Worm (Caenorhabditis elegans) whole organism, young adult: ENCODE data around the gene srj-21.

Experiments used
- B0336.3 ChIP-seq: fragments of 200-800 bp; sonication (Bioruptor generic); IDR thresholded peaks from 2 replicates; pipeline ENCODE4 v1.3.6; 2022; ENCODE audit warnings: missing genetic modification characterization, missing compliant biosample characterization
- D2030.7 ChIP-seq: fragments of 200-800 bp; sonication (Bioruptor generic); IDR thresholded peaks from 2 replicates; pipeline ENCODE4 v1.3.6; 2022; ENCODE audit warnings: missing genetic modification reagents, missing genetic modification characterization, missing compliant biosample characterization
- F10E7.11 ChIP-seq: sonication (generic microtip); optimal IDR thresholded peaks from 2 replicates; lab custom pipeline; 2017; ENCODE audit warnings: mild to moderate bottlenecking, missing genetic modification characterization, moderate library complexity, missing compliant biosample characterization
- K11D2.4 ChIP-seq: fragments of 200-800 bp; sonication (Bioruptor generic); IDR thresholded peaks from 2 replicates; pipeline ENCODE4 v1.3.6; 2022; ENCODE audit warnings: missing genetic modification reagents, missing genetic modification characterization, missing compliant biosample characterization
- Y53F4B.3 ChIP-seq: fragments of 200-800 bp; sonication (Bioruptor generic); IDR thresholded peaks from 2 replicates; pipeline ENCODE4 v1.3.6; 2022; ENCODE audit warnings: missing genetic modification reagents, missing genetic modification characterization, missing compliant biosample characterization
- Y53G8AR.9 ChIP-seq: fragments of 200-800 bp; sonication (Bioruptor generic); conservative IDR thresholded peaks from 2 replicates; pipeline ENCODE4 v1.3.6; 2022; ENCODE audit warnings: missing genetic modification reagents, missing genetic modification characterization, missing compliant biosample characterization
- atf-7 ChIP-seq: sonication (generic microtip); optimal IDR thresholded peaks from 2 replicates; lab custom pipeline; 2017; ENCODE audit warnings: mild to moderate bottlenecking, missing genetic modification characterization, missing compliant biosample characterization
- attf-3 ChIP-seq: fragments of 200-800 bp; sonication (Bioruptor generic); conservative IDR thresholded peaks from 2 replicates; pipeline ENCODE4 v1.3.6; 2022; ENCODE audit warnings: missing genetic modification reagents, missing genetic modification characterization, missing compliant biosample characterization
- bed-1 ChIP-seq: fragments of 200-800 bp; sonication (Bioruptor generic); IDR thresholded peaks from 2 replicates; pipeline ENCODE4 v1.3.6; 2022; ENCODE audit warnings: missing genetic modification reagents, missing genetic modification characterization, missing compliant biosample characterization
- ccch-3 ChIP-seq: fragments of 200-800 bp; sonication (Bioruptor generic); optimal IDR thresholded peaks from 2 replicates; lab custom pipeline; 2018; ENCODE audit warnings: mild to moderate bottlenecking, missing genetic modification characterization, missing compliant biosample characterization
- cebp-1 ChIP-seq, 2 experiments: fragments of 200-800 bp in 1 of 2; sonication (Bioruptor generic) in 1 of 2; sonication (generic microtip) in 1 of 2; IDR thresholded peaks in 1 of 2; optimal IDR thresholded peaks in 1 of 2; 2 replicates each; pipeline versions ENCODE4 v1.3.6 to Lab custom; 2017 to 2022; ENCODE audit warnings: missing compliant biosample characterization in 2 of 2, missing genetic modification characterization in 2 of 2, mild to moderate bottlenecking in 1 of 2, missing genetic modification reagents in 1 of 2, moderate library complexity in 1 of 2
- ceh-79 ChIP-seq: sonication (generic microtip); optimal IDR thresholded peaks from 2 replicates; lab custom pipeline; 2017; ENCODE audit warnings: mild to moderate bottlenecking, missing genetic modification characterization, missing compliant biosample characterization
- chd-7 ChIP-seq: sonication (generic microtip); optimal IDR thresholded peaks from 2 replicates; lab custom pipeline; 2016; ENCODE audit warnings: mild to moderate bottlenecking, missing genetic modification characterization, moderate library complexity, missing compliant biosample characterization
- dox-1 ChIP-seq: fragments of 200-800 bp; sonication (Bioruptor generic); IDR thresholded peaks from 2 replicates; pipeline ENCODE4 v1.3.6; 2022; ENCODE audit warnings: missing genetic modification reagents, missing genetic modification characterization, missing compliant biosample characterization
- dpl-1 ChIP-seq: fragments of 150-350 bp; optimal IDR thresholded peaks from 2 replicates; lab custom pipeline; 2014; ENCODE audit warnings: missing biosample characterization, missing genetic modification reagents, missing genetic modification characterization
- ets-4 ChIP-seq: fragments of 200-800 bp; sonication (Bioruptor generic); optimal IDR thresholded peaks from 2 replicates; lab custom pipeline; 2018; ENCODE audit warnings: mild to moderate bottlenecking, missing genetic modification characterization, missing compliant biosample characterization
- hlh-26 ChIP-seq: fragments of 200-800 bp; sonication (Bioruptor generic); conservative IDR thresholded peaks from 2 replicates; pipeline ENCODE4 v1.3.6; 2022; ENCODE audit warnings: missing genetic modification reagents, missing genetic modification characterization, missing compliant biosample characterization
- hmg-1.2 ChIP-seq: fragments of 200-800 bp; sonication (Bioruptor generic); IDR thresholded peaks from 2 replicates; pipeline ENCODE4 v1.3.6; 2022; ENCODE audit warnings: missing genetic modification reagents, missing genetic modification characterization, missing compliant biosample characterization
- let-526 ChIP-seq: fragments of 200-800 bp; sonication (Bioruptor generic); IDR thresholded peaks from 2 replicates; pipeline ENCODE4 v1.3.6; 2022; ENCODE audit warnings: missing genetic modification reagents, missing genetic modification characterization, missing compliant biosample characterization
- lin-40 ChIP-seq: sonication (generic microtip); optimal IDR thresholded peaks from 2 replicates; lab custom pipeline; 2016; ENCODE audit warnings: missing genetic modification characterization, mild to moderate bottlenecking, missing compliant biosample characterization, missing genotype, missing genetic modification reagents
- lir-1 ChIP-seq: fragments of 200-800 bp; sonication (Bioruptor generic); conservative IDR thresholded peaks from 2 replicates; pipeline ENCODE4 v1.3.6; 2022; ENCODE audit warnings: missing genetic modification reagents, missing genetic modification characterization, missing compliant biosample characterization
- lsl-1 ChIP-seq: fragments of 200-800 bp; sonication (Bioruptor generic); optimal IDR thresholded peaks from 2 replicates; lab custom pipeline; 2018; ENCODE audit warnings: mild to moderate bottlenecking, missing genetic modification characterization, moderate library complexity, missing compliant biosample characterization
- madf-3 ChIP-seq: fragments of 200-800 bp; sonication (Bioruptor generic); IDR thresholded peaks from 2 replicates; pipeline ENCODE4 v1.3.6; 2022; ENCODE audit warnings: missing genetic modification reagents, missing genetic modification characterization, missing compliant biosample characterization
- madf-6 ChIP-seq: fragments of 200-800 bp; sonication (Bioruptor generic); IDR thresholded peaks from 2 replicates; pipeline ENCODE4 v1.3.6; 2022; ENCODE audit warnings: missing genetic modification reagents, missing genetic modification characterization, missing compliant biosample characterization
- mcd-1 ChIP-seq: fragments of 200-800 bp; sonication (Bioruptor generic); IDR thresholded peaks from 2 replicates; pipeline ENCODE4 v1.3.6; 2022; ENCODE audit warnings: missing genetic modification reagents, missing genetic modification characterization, missing compliant biosample characterization
- nhr-179 ChIP-seq: sonication (generic microtip); optimal IDR thresholded peaks from 2 replicates; lab custom pipeline; 2016; ENCODE audit warnings: mild to moderate bottlenecking, missing genetic modification characterization, missing compliant biosample characterization
- nhr-27 ChIP-seq: fragments of 200-800 bp; sonication (Bioruptor generic); optimal IDR thresholded peaks from 2 replicates; lab custom pipeline; 2018; ENCODE audit warnings: mild to moderate bottlenecking, missing genetic modification characterization, moderate library complexity, missing compliant biosample characterization
- nhr-80 ChIP-seq: sonication (generic microtip); optimal IDR thresholded peaks from 2 replicates; lab custom pipeline; 2016; ENCODE audit warnings: missing genetic modification characterization, missing compliant biosample characterization
- pha-4 ChIP-seq: fragments of 150-350 bp; sonication (generic microtip); optimal IDR thresholded peaks from 2 replicates; lab custom pipeline; 2014; ENCODE audit warnings: missing biosample characterization, missing genetic modification reagents, missing genetic modification characterization
- rcor-1 ChIP-seq: fragments of 200-800 bp; sonication (Bioruptor generic); IDR thresholded peaks from 2 replicates; pipeline ENCODE4 v1.3.6; 2022; ENCODE audit warnings: missing genetic modification reagents, missing genetic modification characterization, missing compliant biosample characterization
- rec-8 ChIP-seq, 2 experiments: sonication (generic microtip); optimal IDR thresholded peaks; 2 replicates each; lab custom pipeline; 2016; ENCODE audit warnings: mild to moderate bottlenecking in 2 of 2, missing genetic modification characterization in 2 of 2, missing genetic modification reagents in 2 of 2, missing genotype in 2 of 2, missing biosample characterization in 1 of 2, missing compliant biosample characterization in 1 of 2, moderate library complexity in 1 of 2
- sea-2 ChIP-seq: fragments of 200-800 bp; sonication (Bioruptor generic); IDR thresholded peaks from 2 replicates; pipeline ENCODE4 v1.3.6; 2022; ENCODE audit warnings: missing genetic modification characterization, missing compliant biosample characterization
- snpc-4 ChIP-seq, 5 experiments: fragments of 150-350 bp in 1 of 5; sonication (generic microtip) in 4 of 5; optimal IDR thresholded peaks; 2 replicates each; lab custom pipeline; 2014 to 2018; ENCODE audit warnings: missing genetic modification characterization in 5 of 5, missing biosample characterization in 3 of 5, antibody characterized with exemption in 2 of 5, mild to moderate bottlenecking in 2 of 5, missing compliant biosample characterization in 2 of 5, missing genotype in 2 of 5, moderate library complexity in 2 of 5, missing genetic modification reagents in 1 of 5
- somi-1 ChIP-seq: fragments of 200-800 bp; sonication (Bioruptor generic); optimal IDR thresholded peaks from 2 replicates; lab custom pipeline; 2018; ENCODE audit warnings: mild to moderate bottlenecking, missing genetic modification characterization, missing compliant biosample characterization
- tbp1 ChIP-seq: fragments of 200-800 bp; sonication (Bioruptor generic); optimal IDR thresholded peaks from 2 replicates; lab custom pipeline; 2018; ENCODE audit warnings: mild to moderate bottlenecking, missing genetic modification characterization, missing compliant biosample characterization
- ztf-18 ChIP-seq: sonication (generic microtip); optimal IDR thresholded peaks from 2 replicates; lab custom pipeline; 2016; ENCODE audit warnings: missing genotype, mild to moderate bottlenecking, missing genetic modification characterization, missing compliant biosample characterization
- ztf-22 ChIP-seq: fragments of 200-800 bp; sonication (Bioruptor generic); optimal IDR thresholded peaks from 2 replicates; lab custom pipeline; 2018; ENCODE audit warnings: mild to moderate bottlenecking, missing genetic modification characterization, moderate library complexity, missing compliant biosample characterization
- ztf-26 ChIP-seq: sonication (generic microtip); optimal IDR thresholded peaks from 2 replicates; lab custom pipeline; 2017; ENCODE audit warnings: missing genetic modification characterization, missing compliant biosample characterization
- ztf-28 ChIP-seq: fragments of 200-800 bp; sonication (Bioruptor generic); IDR thresholded peaks from 2 replicates; pipeline ENCODE4 v1.3.6; 2022; ENCODE audit warnings: missing genetic modification reagents, missing genetic modification characterization, missing compliant biosample characterization

srj-21 gene

ce11 chrV:10726691-10727090 lies 18.4 kb upstream of the srj-21 start:
- TF ChIP-seq D2030.7 (no peak), nhr-80 (tag; lab: Kevin White, UChicago) (peak; percentile 86)

ce11 chrV:10727651-10728050 lies 17.5 kb upstream of the srj-21 start:
- TF ChIP-seq somi-1 = peak; percentile 26
- no peak for TF ChIP-seq chd-7 (tag; lab: Kevin White, UChicago)
- no peak for TF ChIP-seq ztf-18 (tag; lab: Kevin White, UChicago)
- TF ChIP-seq ztf-28 (GFP tag; lab: Robert Waterston, UW) = no peak
- TF ChIP-seq hmg-1.2 (GFP tag; lab: Robert Waterston, UW) = no peak
- no peak for TF ChIP-seq lir-1 (GFP tag; lab: Robert Waterston, UW)
- no peak for TF ChIP-seq nhr-179
- TF ChIP-seq rcor-1 (GFP tag; lab: Robert Waterston, UW) = no peak
- TF ChIP-seq bed-1 (GFP tag; lab: Robert Waterston, UW) = no peak
- no peak for TF ChIP-seq nhr-27 (tag; lab: Kevin White, UChicago)
- no peak for TF ChIP-seq snpc-4 (GFP tag; optimal IDR thresholded peaks at IDR 0.05; lab: Kevin White, UChicago)
- TF ChIP-seq snpc-4 (tag; optimal IDR thresholded peaks at IDR 0.05; lab: Kevin White, UChicago) = no peak
- TF ChIP-seq dpl-1 (GFP tag; lab: Kevin White, UChicago) = no peak
- TF ChIP-seq madf-3 (GFP tag; lab: Robert Waterston, UW) = no peak
- 0 out of 2 replicates have a peak, but pooled peaks have one; percentile 19 for TF ChIP-seq Y53G8AR.9
- no peak for TF ChIP-seq F10E7.11
- TF ChIP-seq K11D2.4 = 0 out of 2 replicates have a peak, but pooled peaks have one; percentile 24
- no peak for TF ChIP-seq madf-6
- TF ChIP-seq ccch-3 (GFP tag; lab: Kevin White, UChicago) = no peak
- no peak for TF ChIP-seq rec-8 (tag; optimal IDR thresholded peaks at IDR 0.05; lab: Kevin White, UChicago)
- TF ChIP-seq sea-2 = no peak
- no peak for TF ChIP-seq pha-4 (tag; lab: Kevin White, UChicago)
- TF ChIP-seq B0336.3 (GFP tag; lab: Robert Waterston, UW) = no peak
- TF ChIP-seq attf-3 (GFP tag; lab: Robert Waterston, UW) = no peak
- no peak for TF ChIP-seq D2030.7
- TF ChIP-seq lsl-1 (GFP tag; lab: Kevin White, UChicago) = no peak
- no peak for TF ChIP-seq Y53F4B.3 (GFP tag; lab: Robert Waterston, UW)

ce11 chrV:10729456-10729904 lies 15.7 kb upstream of the srj-21 start:
- peak; percentile 5 for TF ChIP-seq tbp1 (GFP tag; lab: Kevin White, UChicago)
- no peak for TF ChIP-seq let-526 (GFP tag; lab: Robert Waterston, UW)
- TF ChIP-seq mcd-1 (GFP tag; lab: Robert Waterston, UW) = no peak
- TF ChIP-seq lin-40 (tag; lab: Kevin White, UChicago) = peak; percentile 18
- TF ChIP-seq ceh-79 (tag; lab: Kevin White, UChicago) = no peak
- no peak for TF ChIP-seq rec-8 (tag; optimal IDR thresholded peaks at IDR 0.05; lab: Kevin White, UChicago)
- no peak for TF ChIP-seq cebp-1 (GFP tag; IDR thresholded peaks at IDR 0.05; lab: Robert Waterston, UW)
- TF ChIP-seq cebp-1 (tag; optimal IDR thresholded peaks at IDR 0.05; lab: Kevin White, UChicago) = peak; percentile 38
- TF ChIP-seq nhr-80 (tag; lab: Kevin White, UChicago) = peak; percentile 84
- peak; percentile 17 for TF ChIP-seq ztf-26
- peak; percentile 51 for TF ChIP-seq atf-7
- TF ChIP-seq ztf-22 (GFP tag; lab: Kevin White, UChicago) = peak; percentile 29
- peak; percentile 15; the same call in 1 of the 2 replicates for TF ChIP-seq dox-1 (GFP tag; lab: Robert Waterston, UW)
- no peak for TF ChIP-seq hlh-26 (GFP tag; lab: Robert Waterston, UW)
- peak; percentile 35 for TF ChIP-seq ets-4 (GFP tag; lab: Kevin White, UChicago)
- TF ChIP-seq, all 124 proteins: peak for 9
